Worm (Caenorhabditis elegans) whole organism, mixed stage, embryonic: ENCODE data around the gene chil-18.

Experiments used
- M03D4.4 ChIP-seq: sonication (generic microtip); optimal IDR thresholded peaks from 2 replicates; lab custom pipeline; 2017; ENCODE audit warnings: mild to moderate bottlenecking, missing genetic modification characterization, missing compliant biosample characterization
- bed-3 ChIP-seq: fragments of 200-800 bp; sonication (Bioruptor generic); optimal IDR thresholded peaks from 3 replicates; lab custom pipeline; 2018; ENCODE audit warnings: mild to moderate bottlenecking, missing genetic modification characterization, moderate library complexity, missing compliant biosample characterization
- blmp-1 ChIP-seq: fragments of 150-350 bp; optimal IDR thresholded peaks from 2 replicates; lab custom pipeline; 2014; ENCODE audit warnings: missing biosample characterization, missing genetic modification characterization
- ceh-39 ChIP-seq: fragments of 150-350 bp; optimal IDR thresholded peaks from 2 replicates; lab custom pipeline; 2014; ENCODE audit warnings: missing biosample characterization, missing genetic modification characterization
- ceh-43 ChIP-seq: fragments of 200-800 bp; sonication (Bioruptor generic); optimal IDR thresholded peaks from 2 replicates; lab custom pipeline; 2018; ENCODE audit warnings: mild to moderate bottlenecking, missing genetic modification characterization, moderate library complexity, missing compliant biosample characterization
- ceh-83 ChIP-seq: fragments of 200-800 bp; sonication (Bioruptor generic); optimal IDR thresholded peaks from 2 replicates; lab custom pipeline; 2018; ENCODE audit warnings: mild to moderate bottlenecking, missing genetic modification characterization, missing compliant biosample characterization
- ces-1 ChIP-seq: fragments of 150-350 bp; optimal IDR thresholded peaks from 2 replicates; lab custom pipeline; 2014; ENCODE audit warnings: missing biosample characterization, missing genetic modification reagents, missing genetic modification characterization
- cnd-1 ChIP-seq: fragments of 200-800 bp; sonication (Bioruptor generic); optimal IDR thresholded peaks from 2 replicates; lab custom pipeline; 2018; ENCODE audit warnings: mild to moderate bottlenecking, missing genetic modification characterization, missing compliant biosample characterization
- drap-1 ChIP-seq: fragments of 200-800 bp; sonication (Bioruptor generic); optimal IDR thresholded peaks from 3 replicates; lab custom pipeline; 2018; ENCODE audit warnings: mild to moderate bottlenecking, missing genetic modification characterization, missing compliant biosample characterization
- elt-1 ChIP-seq: sonication (generic microtip); optimal IDR thresholded peaks from 2 replicates; lab custom pipeline; 2017; ENCODE audit warnings: missing genetic modification characterization, mild to moderate bottlenecking, missing compliant biosample characterization, antibody characterized with exemption, moderate library complexity, borderline replicate concordance; ENCODE audit not compliant: insufficient read depth
- elt-3 ChIP-seq: fragments of 150-350 bp; optimal IDR thresholded peaks from 2 replicates; lab custom pipeline; 2014; ENCODE audit warnings: missing biosample characterization, missing genetic modification characterization
- flh-1 ChIP-seq: fragments of 200-800 bp; sonication (Bioruptor generic); optimal IDR thresholded peaks from 2 replicates; lab custom pipeline; 2018; ENCODE audit warnings: mild to moderate bottlenecking, missing genetic modification characterization, moderate library complexity, missing compliant biosample characterization
- ham-2 ChIP-seq: fragments of 200-800 bp; sonication (Bioruptor generic); optimal IDR thresholded peaks from 2 replicates; lab custom pipeline; 2018; ENCODE audit warnings: mild to moderate bottlenecking, missing genetic modification characterization, missing compliant biosample characterization
- hlh-1 ChIP-seq: fragments of 150-350 bp; optimal IDR thresholded peaks from 2 replicates; lab custom pipeline; 2014; ENCODE audit warnings: missing biosample characterization, missing genetic modification reagents, missing genetic modification characterization
- lin-13 ChIP-seq: fragments of 150-350 bp; optimal IDR thresholded peaks from 2 replicates; lab custom pipeline; 2014; ENCODE audit warnings: missing biosample characterization, missing genetic modification characterization
- lin-32 ChIP-seq: fragments of 200-800 bp; sonication (Bioruptor generic); optimal IDR thresholded peaks from 2 replicates; lab custom pipeline; 2018; ENCODE audit warnings: mild to moderate bottlenecking, missing genetic modification characterization, missing compliant biosample characterization
- mab-5 ChIP-seq: fragments of 150-350 bp; optimal IDR thresholded peaks from 2 replicates; lab custom pipeline; 2014; ENCODE audit warnings: missing biosample characterization, missing genetic modification characterization
- mep-1 ChIP-seq: fragments of 150-350 bp; optimal IDR thresholded peaks from 2 replicates; lab custom pipeline; 2017; ENCODE audit warnings: missing biosample characterization, missing genetic modification reagents, missing genetic modification characterization, inconsistent platforms
- mls-2 ChIP-seq: sonication (generic microtip); optimal IDR thresholded peaks from 2 replicates; lab custom pipeline; 2016; ENCODE audit warnings: mild to moderate bottlenecking, missing genetic modification characterization, moderate library complexity, missing compliant biosample characterization
- nhr-12 ChIP-seq: fragments of 150-350 bp; optimal IDR thresholded peaks from 2 replicates; lab custom pipeline; 2014; ENCODE audit warnings: missing biosample characterization, missing genetic modification characterization
- nhr-2 ChIP-seq: fragments of 150-350 bp; optimal IDR thresholded peaks from 2 replicates; lab custom pipeline; 2014; ENCODE audit warnings: missing biosample characterization, missing genetic modification characterization
- nhr-237 ChIP-seq: fragments of 150-350 bp; optimal IDR thresholded peaks from 2 replicates; lab custom pipeline; 2014; ENCODE audit warnings: missing biosample characterization, missing genetic modification characterization
- nhr-28 ChIP-seq: fragments of 150-350 bp; optimal IDR thresholded peaks from 2 replicates; lab custom pipeline; 2014; ENCODE audit warnings: missing biosample characterization, missing genetic modification characterization
- nhr-76 ChIP-seq: sonication (generic microtip); optimal IDR thresholded peaks from 2 replicates; lab custom pipeline; 2017; ENCODE audit warnings: missing biosample characterization, missing genetic modification characterization
- pha-4 ChIP-seq: fragments of 150-350 bp; optimal IDR thresholded peaks from 2 replicates; lab custom pipeline; 2018; ENCODE audit warnings: missing biosample characterization, missing genetic modification reagents, missing genetic modification characterization
- sem-2 ChIP-seq: fragments of 200-800 bp; sonication (Bioruptor generic); optimal IDR thresholded peaks from 2 replicates; lab custom pipeline; 2018; ENCODE audit warnings: mild to moderate bottlenecking, missing genetic modification characterization, missing compliant biosample characterization
- snpc-4 ChIP-seq: fragments of 150-350 bp; optimal IDR thresholded peaks from 2 replicates; lab custom pipeline; 2014; ENCODE audit warnings: missing biosample characterization, missing genetic modification characterization
- sptf-1 ChIP-seq: sonication (generic microtip); optimal IDR thresholded peaks from 2 replicates; lab custom pipeline; 2017; ENCODE audit warnings: mild to moderate bottlenecking, missing genetic modification characterization, moderate library complexity, missing compliant biosample characterization
- unc-120 ChIP-seq: sonication (generic microtip); optimal IDR thresholded peaks from 2 replicates; lab custom pipeline; 2017; ENCODE audit warnings: missing genetic modification characterization, missing compliant biosample characterization; ENCODE audit not compliant: poor library complexity, severe bottlenecking
- unc-39 ChIP-seq: fragments of 150-350 bp; optimal IDR thresholded peaks from 2 replicates; lab custom pipeline; 2014; ENCODE audit warnings: missing biosample characterization, missing genetic modification characterization
- unc-62 ChIP-seq: fragments of 150-350 bp; optimal IDR thresholded peaks from 2 replicates; lab custom pipeline; 2014; ENCODE audit warnings: missing biosample characterization, missing genetic modification reagents, missing genetic modification characterization
- zip-8 ChIP-seq: fragments of 150-350 bp; optimal IDR thresholded peaks from 2 replicates; lab custom pipeline; 2014; ENCODE audit warnings: missing biosample characterization, missing genetic modification characterization
- ztf-11 ChIP-seq: fragments of 150-350 bp; optimal IDR thresholded peaks from 2 replicates; lab custom pipeline; 2014; ENCODE audit warnings: missing biosample characterization, missing genetic modification characterization

Gene chil-18

ce11 chrII:9447965-9448364 lies at the start of gene chil-18:
Gene chil-18 (plus strand): TSS chrII:9448265.
- no peak for TF ChIP-seq M03D4.4
- TF ChIP-seq sem-2 (GFP tag; lab: Kevin White, UChicago), result no peak
- TF ChIP-seq flh-1 (GFP tag; lab: Kevin White, UChicago), result no peak
- TF ChIP-seq zip-8 (tag; lab: Kevin White, UChicago), result no peak
- no peak for TF ChIP-seq pha-4 (tag; lab: Kevin White, UChicago)
- TF ChIP-seq nhr-76 (tag; lab: Kevin White, UChicago), result no peak
- TF ChIP-seq drap-1 (GFP tag; lab: Kevin White, UChicago), result no peak
- TF ChIP-seq mab-5, result no peak
- TF ChIP-seq nhr-28 (tag; lab: Kevin White, UChicago), result no peak
- TF ChIP-seq blmp-1 (tag; lab: Kevin White, UChicago), result no peak
- no peak for TF ChIP-seq bed-3 (GFP tag; lab: Kevin White, UChicago)
- TF ChIP-seq unc-62 (GFP tag; lab: Kevin White, UChicago), result no peak
- TF ChIP-seq snpc-4 (tag; lab: Kevin White, UChicago), result no peak
- no peak for TF ChIP-seq ztf-11 (tag; lab: Kevin White, UChicago)
- no peak for TF ChIP-seq elt-3 (tag; lab: Kevin White, UChicago)
- TF ChIP-seq ces-1, result no peak
- no peak for TF ChIP-seq ham-2 (GFP tag; lab: Kevin White, UChicago)
- TF ChIP-seq sptf-1 (tag; lab: Kevin White, UChicago), result no peak

DNA sequence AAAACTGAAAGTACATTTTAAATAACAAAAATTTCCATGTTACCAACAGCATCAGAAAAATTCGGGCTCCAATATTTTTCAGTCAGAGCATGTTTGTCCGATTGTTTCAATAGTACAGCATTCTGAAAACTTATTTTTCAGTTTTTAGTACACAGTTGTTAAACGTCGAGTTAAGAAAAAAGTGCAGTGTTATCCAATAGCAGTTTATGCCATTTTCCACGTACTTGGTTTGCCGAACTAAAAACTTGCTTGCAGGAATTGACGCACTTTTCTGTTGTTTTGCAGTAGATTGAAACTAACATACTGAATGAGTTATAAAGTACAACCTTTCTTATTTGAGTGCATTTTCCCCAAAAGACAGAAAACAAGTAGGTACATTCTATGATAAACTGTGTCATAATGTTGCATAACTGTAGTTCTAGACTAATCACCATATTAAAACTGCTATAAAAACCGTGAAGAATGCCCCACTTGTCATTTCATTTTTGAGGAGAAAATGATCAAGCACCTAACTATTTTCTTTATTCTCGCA lies 49.6 kb upstream of the chil-18 start, which contains the start of the genes Y51B9A.14 and Y51B9A.8:
Y51B9A.14 (minus strand) TSS at position 101 of the 532 bp plus-strand sequence.
Y51B9A.8 (plus strand) TSS at position 482 of the 532 bp plus-strand sequence.
- no peak for TF ChIP-seq sptf-1 (tag; lab: Kevin White, UChicago)
- TF ChIP-seq hlh-1, result no peak
- TF ChIP-seq elt-1 (tag; lab: Kevin White, UChicago), result no peak
- TF ChIP-seq unc-62 (GFP tag; lab: Kevin White, UChicago), result no peak
- TF ChIP-seq nhr-2 (tag; lab: Kevin White, UChicago), result no peak
- TF ChIP-seq ham-2 (GFP tag; lab: Kevin White, UChicago), result no peak
- TF ChIP-seq elt-3 (tag; lab: Kevin White, UChicago), result no peak
- no peak for TF ChIP-seq mep-1 (tag; lab: Kevin White, UChicago)
- no peak for TF ChIP-seq mls-2 (tag; lab: Kevin White, UChicago)
- TF ChIP-seq ceh-83 (GFP tag; lab: Kevin White, UChicago), result no peak
- TF ChIP-seq nhr-12 (tag; lab: Kevin White, UChicago), result no peak
- no peak for TF ChIP-seq lin-13 (tag; lab: Kevin White, UChicago)
- no peak for TF ChIP-seq ceh-43
- no peak for TF ChIP-seq bed-3 (GFP tag; lab: Kevin White, UChicago)
- no peak for TF ChIP-seq blmp-1 (tag; lab: Kevin White, UChicago)
- TF ChIP-seq snpc-4 (tag; lab: Kevin White, UChicago), result no peak
- TF ChIP-seq cnd-1 (tag; lab: Kevin White, UChicago), result no peak
- TF ChIP-seq sem-2 (GFP tag; lab: Kevin White, UChicago), result no peak

DNA sequence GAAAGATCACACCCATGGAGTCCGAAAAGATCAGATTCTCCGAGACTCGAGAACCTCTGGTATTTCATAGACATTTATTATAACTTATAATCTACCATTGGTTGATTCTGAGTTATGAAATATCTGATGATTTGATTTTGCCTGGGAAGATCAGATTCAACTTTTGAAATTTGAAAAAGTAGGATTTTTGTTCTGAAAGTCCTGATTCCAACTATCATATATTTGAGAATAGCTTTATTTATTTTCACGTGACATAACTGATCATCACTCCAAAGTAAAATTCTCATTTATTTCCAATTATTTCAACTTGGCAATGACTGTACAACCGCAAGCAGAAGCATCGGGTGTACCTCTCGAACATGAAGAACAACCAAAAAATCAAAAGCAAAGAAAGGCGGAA lies 48.3 kb upstream of the chil-18 start, which contains the start of gene Y51B9A.7:
Y51B9A.7 (plus strand) TSS at position 301 of the 400 bp plus-strand sequence.
- no peak for TF ChIP-seq sptf-1 (tag; lab: Kevin White, UChicago)
- no peak for TF ChIP-seq lin-32
- no peak for TF ChIP-seq blmp-1 (tag; lab: Kevin White, UChicago)
- TF ChIP-seq bed-3 (GFP tag; lab: Kevin White, UChicago), result no peak
- TF ChIP-seq ces-1, result no peak
- no peak for TF ChIP-seq ceh-39 (tag; lab: Kevin White, UChicago)
- TF ChIP-seq drap-1 (GFP tag; lab: Kevin White, UChicago), result no peak
- TF ChIP-seq mls-2 (tag; lab: Kevin White, UChicago), result no peak
- TF ChIP-seq elt-3 (tag; lab: Kevin White, UChicago), result no peak
- no peak for TF ChIP-seq unc-39 (tag; lab: Kevin White, UChicago)
- no peak for TF ChIP-seq unc-120
- no peak for TF ChIP-seq nhr-237 (tag; lab: Kevin White, UChicago)
- no peak for TF ChIP-seq sem-2 (GFP tag; lab: Kevin White, UChicago)
- no peak for TF ChIP-seq lin-13 (tag; lab: Kevin White, UChicago)
- no peak for TF ChIP-seq ceh-43
- TF ChIP-seq mab-5, result no peak
- no peak for TF ChIP-seq nhr-76 (tag; lab: Kevin White, UChicago)
